Worm (Caenorhabditis elegans): ENCODE results near the gene ZK1098.11.

The ZK1098.11 gene

ce11 chrIII:9538655-9539155, 17.7 kb upstream of the ZK1098.11 start, which contains the start of gene ZK1098.3 (continued):
- TF ChIP-seq skn-1 (tag; optimal IDR thresholded peaks at IDR 0.05) (no peak), alr-1 (tag; optimal IDR thresholded peaks at IDR 0.05; ENCODE audit: borderline replicate concordance) (no peak), fkh-10 (GFP tag; optimal IDR thresholded peaks at IDR 0.05) (no peak), C34B4.2 (tag; optimal IDR thresholded peaks at IDR 0.05) (no peak), nhr-237 (tag; optimal IDR thresholded peaks at IDR 0.05) (no peak)

DNA sequence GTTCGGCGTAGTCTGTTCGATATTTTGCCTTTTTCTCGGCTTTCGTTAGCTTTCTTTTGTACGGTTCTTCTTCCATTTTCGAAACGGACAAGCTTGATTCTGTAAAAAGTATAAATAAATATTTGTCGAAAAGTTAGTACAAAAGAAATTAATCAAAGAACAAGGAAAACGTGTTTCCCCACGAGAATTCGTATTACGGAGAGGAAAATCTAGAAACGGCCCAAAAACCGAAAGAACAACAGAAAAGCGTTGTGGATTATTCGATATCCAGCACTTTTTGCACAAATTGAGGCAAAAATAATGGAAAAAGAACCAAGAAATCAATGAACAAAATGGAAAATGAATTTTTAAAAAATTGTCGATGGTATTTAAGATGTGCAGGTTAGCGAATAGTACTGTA, 14.1 kb upstream of the ZK1098.11 start, which contains the start of gene mut-7:
TSS of gene mut-7 (minus strand) at position 101 of the 400 bp plus-strand sequence.
- no peak for TF ChIP-seq pax-3 (tag; optimal IDR thresholded peaks at IDR 0.05)
- no peak for TF ChIP-seq isw-1 (GFP tag; IDR thresholded peaks at IDR 0.05)
- TF ChIP-seq snu-23 (GFP tag; optimal IDR thresholded peaks at IDR 0.05) = no peak
- TF ChIP-seq jun-1 (tag; optimal IDR thresholded peaks at IDR 0.05) = no peak
- TF ChIP-seq ceh-8 (GFP tag; optimal IDR thresholded peaks at IDR 0.05) = no peak
- TF ChIP-seq unc-30 (tag; optimal IDR thresholded peaks at IDR 0.05) = no peak
- no peak for TF ChIP-seq pag-3 (tag; optimal IDR thresholded peaks at IDR 0.05; ENCODE audit: borderline replicate concordance, insufficient read depth)
- TF ChIP-seq mep-1 (tag; optimal IDR thresholded peaks at IDR 0.05) = no peak
- no peak for TF ChIP-seq mef-2 (tag; optimal IDR thresholded peaks at IDR 0.05)
- TF ChIP-seq nhr-11 (tag; optimal IDR thresholded peaks at IDR 0.05) = no peak
- no peak for TF ChIP-seq C34B4.2 (tag; optimal IDR thresholded peaks at IDR 0.05)
- TF ChIP-seq dsc-1 (tag; optimal IDR thresholded peaks at IDR 0.05) = no peak
- TF ChIP-seq fkh-4 (tag; optimal IDR thresholded peaks at IDR 0.05; ENCODE audit: borderline replicate concordance) = no peak
- TF ChIP-seq vab-15 (tag; optimal IDR thresholded peaks at IDR 0.05) = no peak
- no peak for TF ChIP-seq nhr-19 (GFP tag; conservative IDR thresholded peaks at IDR 0.05)
- no peak for TF ChIP-seq nhr-237 (tag; optimal IDR thresholded peaks at IDR 0.05)

DNA sequence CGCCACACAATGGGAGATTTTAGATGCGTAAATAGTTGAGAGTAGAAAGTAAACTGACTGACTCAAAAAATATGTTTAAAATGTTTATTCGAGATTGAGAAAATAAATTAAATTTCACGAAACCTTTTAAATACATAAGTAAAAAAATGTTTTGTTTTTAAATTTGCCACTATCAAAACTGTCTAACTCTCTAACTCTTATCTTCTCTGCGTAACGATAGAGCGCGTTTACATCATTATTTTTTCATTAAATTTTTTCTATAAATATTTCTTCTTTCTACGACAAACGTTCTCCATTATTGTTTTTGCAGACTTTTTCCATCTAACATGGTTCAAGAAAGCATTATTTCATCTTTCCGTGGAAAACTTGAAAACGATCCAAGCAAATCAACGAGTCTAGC, 13.6 kb upstream of the ZK1098.11 start, which contains the start of gene eif-2Balpha:
TSS of gene eif-2Balpha (plus strand) at position 304 of the 400 bp plus-strand sequence.
- no peak for TF ChIP-seq ceh-8 (GFP tag; optimal IDR thresholded peaks at IDR 0.05)
- peak; percentile 38 for TF ChIP-seq nhr-85 (tag)
- TF ChIP-seq efl-1 (optimal IDR thresholded peaks at IDR 0.05) = peak; percentile 29 to 70
- peak; percentile 79 to 96 for TF ChIP-seq efl-1 (GFP tag; optimal IDR thresholded peaks at IDR 0.05 in 1 of 2)
- no peak for TF ChIP-seq fos-1 (tag; optimal IDR thresholded peaks at IDR 0.05)
- TF ChIP-seq irx-1 (tag; optimal IDR thresholded peaks at IDR 0.05) = no peak
- no peak for TF ChIP-seq nhr-77 (tag; optimal IDR thresholded peaks at IDR 0.05)
- no peak for TF ChIP-seq egl-13 (tag; optimal IDR thresholded peaks at IDR 0.05)
- TF ChIP-seq mep-1 (tag; optimal IDR thresholded peaks at IDR 0.05) = peak; percentile 16
- no peak for TF ChIP-seq elt-2 (tag; optimal IDR thresholded peaks at IDR 0.05)
- peak; percentile 32 for TF ChIP-seq blmp-1 (tag; optimal IDR thresholded peaks at IDR 0.05)
- TF ChIP-seq zip-4 (GFP tag; optimal IDR thresholded peaks at IDR 0.05) = no peak
- no peak for TF ChIP-seq nhr-71 (tag; optimal IDR thresholded peaks at IDR 0.05)
- TF ChIP-seq skn-1 (tag; optimal IDR thresholded peaks at IDR 0.05) = peak; percentile 14
- TF ChIP-seq ceh-82 (tag; optimal IDR thresholded peaks at IDR 0.05) = peak in 1 of 3 experiments; percentile 30
- peak in 1 of 6 experiments; percentile 24 for TF ChIP-seq elt-3 (tag; optimal IDR thresholded peaks at IDR 0.05)
- peak; percentile 21 for TF ChIP-seq tbx-2 (tag; optimal IDR thresholded peaks at IDR 0.05)
- TF ChIP-seq lsy-2 (tag; optimal IDR thresholded peaks at IDR 0.05) = peak; percentile 78 to 94
- TF ChIP-seq aha-1 (tag; optimal IDR thresholded peaks at IDR 0.05) = no peak
- TF ChIP-seq pqm-1 (tag; optimal IDR thresholded peaks at IDR 0.05) = no peak
- no peak for TF ChIP-seq C34B4.2 (tag; optimal IDR thresholded peaks at IDR 0.05)
- TF ChIP-seq C16A3.4 (tag; optimal IDR thresholded peaks at IDR 0.05) = peak; percentile 40
- no peak for TF ChIP-seq nhr-84 (tag; optimal IDR thresholded peaks at IDR 0.05)
- TF ChIP-seq ceh-90 (tag; optimal IDR thresholded peaks at IDR 0.05) = no peak
- TF ChIP-seq dsc-1 (tag; optimal IDR thresholded peaks at IDR 0.05) = no peak
- peak; percentile 4 for TF ChIP-seq nhr-20 (tag; optimal IDR thresholded peaks at IDR 0.05)
- peak; percentile 44 to 90 for TF ChIP-seq lin-35 (GFP tag; optimal IDR thresholded peaks at IDR 0.05)
- TF ChIP-seq swsn-7 (tag; optimal IDR thresholded peaks at IDR 0.05) = no peak
- no peak for TF ChIP-seq efl-3 (GFP tag; optimal IDR thresholded peaks at IDR 0.05)
- peak; percentile 34 for TF ChIP-seq F16B12.6 (tag; optimal IDR thresholded peaks at IDR 0.05)
- no peak for TF ChIP-seq unc-98 (GFP tag; IDR thresholded peaks at IDR 0.05)
- TF ChIP-seq nhr-28 (tag; optimal IDR thresholded peaks at IDR 0.05) = no peak
- peak; percentile 28 for TF ChIP-seq snu-23 (GFP tag; optimal IDR thresholded peaks at IDR 0.05)
- TF ChIP-seq unc-86 (tag; optimal IDR thresholded peaks at IDR 0.05) = no peak
- TF ChIP-seq ceh-63 (GFP tag; optimal IDR thresholded peaks at IDR 0.05) = no peak
- TF ChIP-seq fkh-8 (tag; optimal IDR thresholded peaks at IDR 0.05) = no peak
- TF ChIP-seq xbp-1 (tag; optimal IDR thresholded peaks at IDR 0.05) = no peak

All from whole organism, L1 larva.